Fruit fly (Drosophila melanogaster): ENCODE results near the gene dmt.

dmt gene

dm6 chr3R:9725121-9725956 lies 14.4 kb downstream of the dmt start, which contains the start of gene hyd (continued):
- TF ChIP-seq Hr78 (GFP tag; optimal IDR thresholded peaks at IDR 0.05) (no peak), CG18764 (GFP tag; optimal IDR thresholded peaks at IDR 0.05) (no peak), Hmr (GFP tag; optimal IDR thresholded peaks at IDR 0.05) (no peak), CG16815 (GFP tag; optimal IDR thresholded peaks at IDR 0.05) (no peak), CG18619 (GFP tag; optimal IDR thresholded peaks at IDR 0.05) (no peak), bsh (GFP tag; optimal IDR thresholded peaks at IDR 0.05) (no peak), CG7839 (tag; optimal IDR thresholded peaks at IDR 0.05) (no peak), CG11093 (GFP tag; IDR thresholded peaks at IDR 0.05) (no peak), chif (GFP tag; optimal IDR thresholded peaks at IDR 0.05) (no peak), Hand (GFP tag; optimal IDR thresholded peaks at IDR 0.05) (no peak), CG9215 (GFP tag; IDR thresholded peaks at IDR 0.05) (no peak), CG6854 (GFP tag; optimal IDR thresholded peaks at IDR 0.05) (no peak), CG6654 (GFP tag; optimal IDR thresholded peaks at IDR 0.05) (no peak), slbo (GFP tag; IDR thresholded peaks at IDR 0.05) (no peak; the same call in 1 of the 2 replicates), MESR4 (GFP tag; optimal IDR thresholded peaks at IDR 0.05) (peak; percentile 92), CG32772 (GFP tag; IDR thresholded peaks at IDR 0.05) (no peak), CG7928 (GFP tag; optimal IDR thresholded peaks at IDR 0.05) (no peak), Sry-β (GFP tag; optimal IDR thresholded peaks at IDR 0.05) (no peak), bbx (GFP tag; IDR thresholded peaks at IDR 0.05; ENCODE audit: partially characterized antibody) (peak; percentile 82), CG3281 (GFP tag; optimal IDR thresholded peaks at IDR 0.05) (no peak), row (GFP tag; IDR thresholded peaks at IDR 0.05) (peak; percentile 48; the same call in 2 of the 3 replicates), Bgb (GFP tag; IDR thresholded peaks at IDR 0.05; ENCODE audit: partially characterized antibody) (peak; percentile 85), CG7745 (tag; optimal IDR thresholded peaks at IDR 0.05) (no peak), B-H1 (GFP tag; IDR thresholded peaks at IDR 0.05) (no peak), CG15514 (GFP tag; optimal IDR thresholded peaks at IDR 0.05) (no peak), jigr1 (GFP tag; IDR thresholded peaks at IDR 0.05) (no peak), H2.0 (GFP tag; IDR thresholded peaks at IDR 0.05) (no peak), CG1529 (GFP tag; optimal IDR thresholded peaks at IDR 0.05) (no peak), Pdp1 (GFP tag; optimal IDR thresholded peaks at IDR 0.05) (no peak), MBD-R2 (GFP tag; IDR thresholded peaks at IDR 0.05) (peak; percentile 54), nerfin-2 (GFP tag; IDR thresholded peaks at IDR 0.05; ENCODE audit: partially characterized antibody) (peak; percentile 61; the same call in 1 of the 2 replicates), CG13287 (GFP tag; IDR thresholded peaks at IDR 0.05; ENCODE audit: partially characterized antibody) (peak; percentile 87), CG14860 (GFP tag; IDR thresholded peaks at IDR 0.05; ENCODE audit: partially characterized antibody) (peak; percentile 66; the same call in 2 of the 3 replicates), Awh (GFP tag; IDR thresholded peaks at IDR 0.05) (no peak), CG3995 (GFP tag; optimal IDR thresholded peaks at IDR 0.05) (peak; percentile 45), lilli (GFP tag; optimal IDR thresholded peaks at IDR 0.05) (no peak), crp (GFP tag; optimal IDR thresholded peaks at IDR 0.05) (no peak), twi (tag; optimal IDR thresholded peaks at IDR 0.05) (no peak), dm (GFP tag; optimal IDR thresholded peaks at IDR 0.05) (peak; percentile 15), amos (GFP tag; IDR thresholded peaks at IDR 0.05; ENCODE audit: partially characterized antibody) (peak; percentile 90), CG18599 (GFP tag; optimal IDR thresholded peaks at IDR 0.05) (no peak), CG4730 (GFP tag; IDR thresholded peaks at IDR 0.05) (no peak), zen (tag; optimal IDR thresholded peaks at IDR 0.05) (no peak), CG31441 (GFP tag; IDR thresholded peaks at IDR 0.05) (no peak), mam (GFP tag; optimal IDR thresholded peaks at IDR 0.05) (no peak), gsb (GFP tag; IDR thresholded peaks at IDR 0.05) (no peak), CG9797 (GFP tag; optimal IDR thresholded peaks at IDR 0.05) (peak; percentile 88), CG10654 (GFP tag; optimal IDR thresholded peaks at IDR 0.05) (no peak)
